Worm (Caenorhabditis elegans) whole organism, L3 larva: Measurements from ENCODE around the gene cla-1.

Experiments used
- ceh-16 ChIP-seq: sonication (generic microtip); optimal IDR thresholded peaks from 2 replicates; lab custom pipeline; 2017; ENCODE audit warnings: missing biosample characterization, missing genetic modification characterization
- elt-3 ChIP-seq, 3 experiments: fragments of 150-350 bp in 1 of 3; sonication (generic microtip) in 2 of 3; optimal IDR thresholded peaks; 2 replicates in 2 of 3; 4 replicates in 1 of 3; lab custom pipeline; 2014 to 2017; ENCODE audit warnings: missing biosample characterization in 3 of 3, missing genetic modification characterization in 3 of 3
- fkh-10 ChIP-seq: sonication (generic microtip); optimal IDR thresholded peaks from 2 replicates; lab custom pipeline; 2017; ENCODE audit warnings: missing biosample characterization, missing genetic modification reagents, missing genetic modification characterization
- fos-1 ChIP-seq: fragments of 150-350 bp; optimal IDR thresholded peaks from 2 replicates; lab custom pipeline; 2014; ENCODE audit warnings: missing biosample characterization, missing genetic modification characterization
- lin-15B ChIP-seq: fragments of 150-350 bp; optimal IDR thresholded peaks from 2 replicates; lab custom pipeline; 2014; ENCODE audit warnings: missing biosample characterization, missing genetic modification characterization
- lin-39 ChIP-seq: fragments of 150-350 bp; optimal IDR thresholded peaks from 2 replicates; lab custom pipeline; 2018; ENCODE audit warnings: missing biosample characterization, missing genetic modification reagents, missing genetic modification characterization
- mdl-1 ChIP-seq: fragments of 150-350 bp; optimal IDR thresholded peaks from 2 replicates; lab custom pipeline; 2014; ENCODE audit warnings: missing biosample characterization, missing genetic modification characterization
- skn-1 ChIP-seq: fragments of 150-350 bp; optimal IDR thresholded peaks from 2 replicates; lab custom pipeline; 2014; ENCODE audit warnings: missing biosample characterization, missing genetic modification characterization
- unc-62 ChIP-seq: fragments of 150-350 bp; sonication (generic microtip); optimal IDR thresholded peaks from 4 replicates; lab custom pipeline; 2014; ENCODE audit warnings: missing biosample characterization, missing genetic modification reagents, missing genetic modification characterization

- TF ChIP-seq mdl-1 (tag; lab: Kevin White, UChicago) (no peak), unc-62 (GFP tag; lab: Kevin White, UChicago) (no peak), elt-3 (tag; optimal IDR thresholded peaks at IDR 0.05; lab: Kevin White, UChicago) (no peak), fkh-10 (GFP tag; lab: Kevin White, UChicago) (no peak), ceh-16 (no peak), lin-39 (tag; lab: Kevin White, UChicago) (no peak), skn-1 (tag; lab: Kevin White, UChicago) (no peak), fos-1 (no peak), lin-15B (tag; lab: Kevin White, UChicago) (no peak)
Observed at ce11 chrIV:7547843-7548578, 40.7 kb upstream of the cla-1 start, which contains the start of the genes cdd-2 and oef-1.
